Fruit fly (Drosophila melanogaster) whole organism, embryonic: ENCODE measurements around the gene CG7519.

Source experiments
- B-H2 ChIP-seq: fragments of 200-800 bp; sonication (Bioruptor generic); optimal IDR thresholded peaks from 2 replicates; lab custom pipeline; 2018; ENCODE audit warnings: missing biosample characterization, mild to moderate bottlenecking, missing genetic modification characterization
- BEAF-32 ChIP-seq: fragments of 200-800 bp; sonication (Bioruptor generic); optimal IDR thresholded peaks from 3 replicates; lab custom pipeline; 2017; ENCODE audit warnings: missing biosample characterization, missing genetic modification characterization, mild to moderate bottlenecking, moderate library complexity, missing genetic modification reagents
- Bdp1 ChIP-seq: fragments of 200-800 bp; sonication (Bioruptor generic); optimal IDR thresholded peaks from 3 replicates; lab custom pipeline; 2016; ENCODE audit warnings: missing biosample characterization, missing genetic modification characterization
- Bteb2 ChIP-seq: fragments of 200-800 bp; sonication (Bioruptor generic); optimal IDR thresholded peaks from 2 replicates; lab custom pipeline; 2016; ENCODE audit warnings: missing biosample characterization, missing genetic modification characterization
- CG10321 ChIP-seq: fragments of 200-800 bp; sonication (Bioruptor generic); IDR thresholded peaks from 2 replicates; pipeline ENCODE4 v1.3.6; 2022; ENCODE audit warnings: missing biosample characterization, missing genetic modification characterization
- CG11085 ChIP-seq: fragments of 200-800 bp; sonication (Bioruptor generic); IDR thresholded peaks from 2 replicates; pipeline ENCODE4 v1.3.6; 2022; ENCODE audit warnings: missing biosample characterization, missing genetic modification characterization
- CG11456 ChIP-seq: fragments of 200-800 bp; sonication (Bioruptor generic); IDR thresholded peaks from 3 replicates; pipeline ENCODE4 v1.3.6; 2022; ENCODE audit warnings: missing biosample characterization, missing genetic modification characterization
- CG12769 ChIP-seq: fragments of 200-800 bp; sonication (Bioruptor generic); optimal IDR thresholded peaks from 2 replicates; lab custom pipeline; 2019; ENCODE audit warnings: missing biosample characterization, mild to moderate bottlenecking, missing genetic modification characterization, moderate library complexity
- CG13123 ChIP-seq: fragments of 200-800 bp; sonication (Bioruptor generic); optimal IDR thresholded peaks from 2 replicates; lab custom pipeline; 2016; ENCODE audit warnings: missing biosample characterization, missing genetic modification characterization
- CG13775 ChIP-seq: fragments of 200-800 bp; sonication (Bioruptor generic); optimal IDR thresholded peaks from 3 replicates; lab custom pipeline; 2017; ENCODE audit warnings: missing biosample characterization, mild to moderate bottlenecking, missing genetic modification characterization
- CG14014 ChIP-seq: fragments of 200-800 bp; sonication (Bioruptor generic); IDR thresholded peaks from 2 replicates; pipeline ENCODE4 v1.3.6; 2022; ENCODE audit warnings: missing biosample characterization, missing genetic modification characterization
- CG15011 ChIP-seq: fragments of 200-800 bp; sonication (Bioruptor generic); optimal IDR thresholded peaks from 3 replicates; lab custom pipeline; 2018; ENCODE audit warnings: missing biosample characterization, mild to moderate bottlenecking, missing genetic modification characterization
- CG15696 ChIP-seq: fragments of 200-800 bp; sonication (Bioruptor generic); optimal IDR thresholded peaks from 2 replicates; lab custom pipeline; 2019; ENCODE audit warnings: missing biosample characterization, mild to moderate bottlenecking, missing genetic modification characterization, moderate library complexity
- CG17568 ChIP-seq: fragments of 200-800 bp; sonication (Bioruptor generic); optimal IDR thresholded peaks from 2 replicates; lab custom pipeline; 2018; ENCODE audit warnings: missing biosample characterization, mild to moderate bottlenecking, missing genetic modification characterization, moderate library complexity
- CG17829 ChIP-seq: fragments of 200-800 bp; optimal IDR thresholded peaks from 2 replicates; lab custom pipeline; 2019; ENCODE audit warnings: missing biosample characterization, mild to moderate bottlenecking, missing genetic modification characterization, moderate library complexity
- CG2120 ChIP-seq: fragments of 200-800 bp; sonication (Bioruptor generic); optimal IDR thresholded peaks from 3 replicates; lab custom pipeline; 2016; ENCODE audit warnings: missing biosample characterization, missing genetic modification characterization
- CG2199 ChIP-seq: fragments of 200-800 bp; sonication (Bioruptor generic); IDR thresholded peaks from 3 replicates; pipeline ENCODE4 v1.3.6; 2022; ENCODE audit warnings: missing biosample characterization, missing genetic modification characterization
- CG2875 ChIP-seq: fragments of 200-800 bp; sonication (Bioruptor generic); optimal IDR thresholded peaks from 2 replicates; lab custom pipeline; 2017; ENCODE audit warnings: missing biosample characterization, mild to moderate bottlenecking, missing genetic modification characterization, missing genetic modification reagents
- CG32532 ChIP-seq: fragments of 200-800 bp; sonication (Bioruptor generic); IDR thresholded peaks from 2 replicates; pipeline ENCODE4 v1.3.6; 2022; ENCODE audit warnings: missing biosample characterization, missing genetic modification characterization
- CG6272 ChIP-seq: fragments of 200-800 bp; sonication (Bioruptor generic); IDR thresholded peaks from 2 replicates; pipeline ENCODE4 v1.3.6; 2022; ENCODE audit warnings: missing biosample characterization, missing genetic modification characterization
- CG8924 ChIP-seq: fragments of 200-800 bp; optimal IDR thresholded peaks from 3 replicates; lab custom pipeline; 2019; ENCODE audit warnings: missing biosample characterization, mild to moderate bottlenecking, missing genetic modification characterization, moderate library complexity
- Dfd ChIP-seq, 2 experiments: fragments of >200 bp; optimal IDR thresholded peaks; 2 replicates each; lab custom pipeline; 2017; ENCODE audit warnings: missing biosample characterization in 2 of 2, missing genetic modification characterization in 2 of 2
- Doc3 ChIP-seq: fragments of 200-800 bp; sonication (Bioruptor generic); IDR thresholded peaks from 3 replicates; pipeline ENCODE4 v1.3.6; 2022; ENCODE audit warnings: missing biosample characterization, missing genetic modification characterization; ENCODE audit not compliant: partially characterized antibody
- Gug ChIP-seq: fragments of 200-800 bp; sonication (Bioruptor generic); IDR thresholded peaks from 4 replicates; pipeline ENCODE4 v1.3.6; 2022; ENCODE audit warnings: missing biosample characterization, missing genetic modification characterization
- H15 ChIP-seq: fragments of 200-800 bp; sonication (Bioruptor generic); IDR thresholded peaks from 3 replicates; pipeline ENCODE4 v1.3.6; 2022; ENCODE audit warnings: missing biosample characterization, missing genetic modification characterization
- Kr ChIP-seq: fragments of 200-800 bp; sonication (Bioruptor generic); optimal IDR thresholded peaks from 2 replicates; lab custom pipeline; 2017; ENCODE audit warnings: missing biosample characterization, mild to moderate bottlenecking, missing genetic modification characterization
- MBD-R2 ChIP-seq: fragments of 200-800 bp; sonication (Bioruptor generic); IDR thresholded peaks from 2 replicates; pipeline ENCODE4 v1.3.6; 2022; ENCODE audit warnings: missing biosample characterization, missing genetic modification characterization
- MTF-1 ChIP-seq: fragments of 200-800 bp; sonication (Bioruptor generic); optimal IDR thresholded peaks from 2 replicates; lab custom pipeline; 2018; ENCODE audit warnings: missing biosample characterization, mild to moderate bottlenecking, missing genetic modification characterization, borderline replicate concordance
- Nf-YA ChIP-seq: fragments of 200-800 bp; sonication (Bioruptor generic); IDR thresholded peaks from 2 replicates; pipeline ENCODE4 v1.3.6; 2022; ENCODE audit warnings: missing biosample characterization, missing genetic modification characterization
- Nf-YC ChIP-seq: fragments of 200-800 bp; optimal IDR thresholded peaks from 3 replicates; lab custom pipeline; 2019; ENCODE audit warnings: missing biosample characterization, mild to moderate bottlenecking, missing genetic modification characterization, moderate library complexity
- Ptx1 ChIP-seq: fragments of 200-800 bp; sonication (Bioruptor generic); IDR thresholded peaks from 2 replicates; pipeline ENCODE4 v1.3.6; 2022; ENCODE audit warnings: missing biosample characterization, missing genetic modification characterization
- Rfx ChIP-seq: fragments of 200-800 bp; sonication (Bioruptor generic); IDR thresholded peaks from 2 replicates; pipeline ENCODE4 v1.3.6; 2022; ENCODE audit warnings: missing biosample characterization, missing genetic modification characterization
- Trl ChIP-seq, 3 experiments: fragments of >200 bp in 2 of 3; fragments of 200-800 bp in 1 of 3; sonication (Bioruptor generic) in 1 of 3; optimal IDR thresholded peaks; 2 replicates in 1 of 3; 3 replicates in 2 of 3; lab custom pipeline; 2016 to 2017; ENCODE audit warnings: missing biosample characterization in 1 of 3, missing genetic modification characterization in 1 of 3
- YL-1 ChIP-seq: fragments of 200-800 bp; sonication (Bioruptor generic); optimal IDR thresholded peaks from 3 replicates; lab custom pipeline; 2017; ENCODE audit warnings: missing biosample characterization, mild to moderate bottlenecking, missing genetic modification characterization
- ara ChIP-seq: fragments of 200-800 bp; sonication (Bioruptor generic); IDR thresholded peaks from 2 replicates; pipeline ENCODE4 v1.3.6; 2022; ENCODE audit warnings: missing biosample characterization, missing genetic modification characterization
- ato ChIP-seq: fragments of 200-800 bp; sonication (Bioruptor generic); IDR thresholded peaks from 2 replicates; pipeline ENCODE4 v1.3.6; 2022; ENCODE audit warnings: missing biosample characterization, missing genetic modification characterization; ENCODE audit not compliant: partially characterized antibody
- az2 ChIP-seq: fragments of 200-800 bp; sonication (Bioruptor generic); optimal IDR thresholded peaks from 3 replicates; lab custom pipeline; 2016; ENCODE audit warnings: missing biosample characterization, missing genetic modification characterization
- ewg ChIP-seq: fragments of 200-800 bp; sonication (Bioruptor generic); optimal IDR thresholded peaks from 3 replicates; lab custom pipeline; 2017; ENCODE audit warnings: mild to moderate bottlenecking, missing biosample characterization, missing genetic modification reagents, missing genetic modification characterization
- fru ChIP-seq: fragments of >200 bp; optimal IDR thresholded peaks from 2 replicates; lab custom pipeline; 2017
- gro ChIP-seq: fragments of 200-800 bp; sonication (Bioruptor generic); optimal IDR thresholded peaks from 2 replicates; lab custom pipeline; 2016; ENCODE audit warnings: missing biosample characterization, missing genetic modification characterization
- klu ChIP-seq: fragments of 200-800 bp; sonication (Bioruptor generic); IDR thresholded peaks from 2 replicates; pipeline ENCODE4 v1.3.6; 2022; ENCODE audit warnings: missing biosample characterization, missing genetic modification characterization
- kni ChIP-seq: fragments of 200-800 bp; sonication (Bioruptor generic); optimal IDR thresholded peaks from 3 replicates; lab custom pipeline; 2017; ENCODE audit warnings: mild to moderate bottlenecking, missing biosample characterization, missing genetic modification reagents, missing genetic modification characterization
- lilli ChIP-seq: fragments of 200-800 bp; sonication (Bioruptor generic); optimal IDR thresholded peaks from 3 replicates; lab custom pipeline; 2016; ENCODE audit warnings: missing biosample characterization, missing genetic modification characterization
- lov ChIP-seq, 2 experiments: fragments of 200-800 bp in 1 of 2; fragments of >200 bp in 1 of 2; sonication (Bioruptor generic) in 1 of 2; IDR thresholded peaks in 1 of 2; optimal IDR thresholded peaks in 1 of 2; 2 replicates in 1 of 2; 3 replicates in 1 of 2; pipeline versions ENCODE4 v1.3.6 to Lab custom; 2017 to 2022; ENCODE audit warnings: missing biosample characterization in 1 of 2, missing genetic modification characterization in 1 of 2
- p53 ChIP-seq: fragments of 200-800 bp; sonication (Bioruptor generic); optimal IDR thresholded peaks from 2 replicates; lab custom pipeline; 2016; ENCODE audit warnings: missing biosample characterization, missing genetic modification characterization
- pfk ChIP-seq: fragments of 200-800 bp; sonication (Bioruptor generic); optimal IDR thresholded peaks from 2 replicates; lab custom pipeline; 2018; ENCODE audit warnings: missing biosample characterization, mild to moderate bottlenecking, missing genetic modification characterization, moderate library complexity
- pho ChIP-seq: fragments of 200-800 bp; sonication (Bioruptor generic); optimal IDR thresholded peaks from 2 replicates; lab custom pipeline; 2016; ENCODE audit warnings: missing biosample characterization, missing genetic modification characterization
- pum ChIP-seq: fragments of 200-800 bp; sonication (Bioruptor generic); optimal IDR thresholded peaks from 2 replicates; lab custom pipeline; 2016; ENCODE audit warnings: missing biosample characterization, missing genetic modification characterization
- sim ChIP-seq: fragments of 200-800 bp; sonication (Bioruptor generic); IDR thresholded peaks from 2 replicates; pipeline ENCODE4 v1.3.6; 2022; ENCODE audit warnings: missing biosample characterization, missing genetic modification characterization
- tin ChIP-seq: fragments of 200-800 bp; sonication (Bioruptor generic); optimal IDR thresholded peaks from 3 replicates; lab custom pipeline; 2016; ENCODE audit warnings: missing biosample characterization, missing genetic modification characterization

Gene CG7519

DNA sequence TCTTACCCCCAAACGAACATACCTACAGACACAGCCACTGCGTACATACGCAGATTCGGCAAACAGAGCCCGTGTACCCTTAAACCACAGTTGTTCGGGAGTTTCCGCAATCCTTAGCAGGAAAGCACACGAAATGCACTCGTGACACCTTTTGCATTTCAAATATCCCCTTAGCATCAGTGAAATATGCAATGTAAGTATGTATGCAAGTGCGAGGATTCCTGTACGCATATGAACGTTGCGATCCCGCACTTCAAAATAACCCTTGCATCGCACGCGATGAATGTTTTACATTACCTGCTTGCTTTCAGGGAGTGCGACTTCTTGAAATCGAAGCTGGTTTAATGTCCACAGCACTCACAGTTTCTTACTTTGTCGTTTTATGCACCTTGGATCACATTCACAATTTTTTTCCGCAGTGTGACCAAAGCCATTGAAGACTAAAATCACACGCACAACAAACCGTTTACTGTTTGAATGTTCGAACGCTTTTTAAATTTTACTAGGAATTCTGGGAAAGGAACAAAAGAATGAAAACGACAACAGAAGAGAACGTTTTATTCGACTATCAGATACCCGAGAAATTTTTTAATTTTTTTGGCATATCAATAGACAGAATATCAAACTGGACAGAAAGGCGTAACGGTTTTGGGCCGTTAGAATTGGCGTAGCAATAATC is 40.5 kb downstream of the CG7519 start, which contains the start of gene Mkrn1 (continued):
- TF ChIP-seq MTF-1: no peak
- no peak for TF ChIP-seq CG14014 (GFP tag; lab: Robert Waterston, UW)
- TF ChIP-seq pum (GFP tag; lab: Kevin White, UChicago): no peak
- no peak for TF ChIP-seq CG2120 (GFP tag; lab: Kevin White, UChicago)
- no peak for TF ChIP-seq CG10321
- TF ChIP-seq ato (GFP tag; lab: Robert Waterston, UW): peak; percentile 79
- TF ChIP-seq ewg: no peak
- no peak for TF ChIP-seq CG13123 (GFP tag; lab: Kevin White, UChicago)
- TF ChIP-seq BEAF-32 (GFP tag; lab: Kevin White, UChicago): peak; percentile 53
- TF ChIP-seq CG32532 (GFP tag; lab: Robert Waterston, UW): no peak
- TF ChIP-seq fru (lab: Kevin White, UChicago): no peak
- no peak for TF ChIP-seq lilli
- no peak for TF ChIP-seq Ptx1 (GFP tag; lab: Robert Waterston, UW)
- no peak for TF ChIP-seq Dfd (GFP tag; optimal IDR thresholded peaks at IDR 0.05; lab: Kevin White, UChicago)
- TF ChIP-seq p53 (GFP tag; lab: Kevin White, UChicago): no peak
- TF ChIP-seq CG12769 (tag; lab: Kevin White, UChicago): no peak
- TF ChIP-seq sim (GFP tag; lab: Robert Waterston, UW): no peak
- TF ChIP-seq az2 (GFP tag; lab: Kevin White, UChicago): no peak
- TF ChIP-seq YL-1: peak; percentile 60
- TF ChIP-seq pho: no peak
- peak; percentile 65 for TF ChIP-seq MBD-R2 (GFP tag; lab: Robert Waterston, UW)
- TF ChIP-seq CG13775 (GFP tag; lab: Kevin White, UChicago): no peak
- TF ChIP-seq Nf-YA: no peak
- peak; percentile 47 for TF ChIP-seq CG17829 (tag; lab: Kevin White, UChicago)
- no peak for TF ChIP-seq Gug (GFP tag; lab: Robert Waterston, UW)
- TF ChIP-seq gro (GFP tag; lab: Kevin White, UChicago): peak; percentile 35
- no peak for TF ChIP-seq H15 (GFP tag; lab: Robert Waterston, UW)
- TF ChIP-seq Bdp1 (GFP tag; lab: Kevin White, UChicago): no peak
- TF ChIP-seq CG2199 (GFP tag; lab: Robert Waterston, UW): no peak
- TF ChIP-seq pfk (GFP tag; lab: Kevin White, UChicago): peak; percentile 94
- no peak for TF ChIP-seq CG15011 (GFP tag; lab: Kevin White, UChicago)
- no peak for TF ChIP-seq tin
- no peak for TF ChIP-seq ara (GFP tag; lab: Robert Waterston, UW)
- peak; percentile 29; the same call in 1 of the 3 replicates for TF ChIP-seq Doc3 (GFP tag; lab: Robert Waterston, UW)
- no peak for TF ChIP-seq Bteb2
- no peak for TF ChIP-seq CG8924 (tag; lab: Kevin White, UChicago)
- TF ChIP-seq Nf-YC (tag; lab: Kevin White, UChicago): no peak
- no peak for TF ChIP-seq CG11456
- no peak for TF ChIP-seq Kr (GFP tag; lab: Kevin White, UChicago)
- TF ChIP-seq B-H2 (GFP tag; lab: Kevin White, UChicago): no peak
- no peak for TF ChIP-seq kni (GFP tag; lab: Kevin White, UChicago)
- no peak for TF ChIP-seq Trl (optimal IDR thresholded peaks at IDR 0.05; lab: Kevin White, UChicago)
- TF ChIP-seq Trl (GFP tag; optimal IDR thresholded peaks at IDR 0.05; lab: Kevin White, UChicago): no peak
- TF ChIP-seq CG17568 (GFP tag; lab: Kevin White, UChicago): no peak
- TF ChIP-seq lov (optimal IDR thresholded peaks at IDR 0.05; lab: Kevin White, UChicago): no peak
- TF ChIP-seq lov (GFP tag; IDR thresholded peaks at IDR 0.05; lab: Robert Waterston, UW): no peak
- no peak for TF ChIP-seq Rfx (GFP tag; lab: Robert Waterston, UW)
- TF ChIP-seq CG2875 (GFP tag; lab: Kevin White, UChicago): no peak
- TF ChIP-seq klu (GFP tag; lab: Robert Waterston, UW): no peak
- TF ChIP-seq CG15696 (tag; lab: Kevin White, UChicago): no peak
- no peak for TF ChIP-seq CG6272
- no peak for TF ChIP-seq CG11085 (GFP tag; lab: Robert Waterston, UW)
